Worm (Caenorhabditis elegans): ENCODE measurements around the gene C53A5.13.

DNA sequence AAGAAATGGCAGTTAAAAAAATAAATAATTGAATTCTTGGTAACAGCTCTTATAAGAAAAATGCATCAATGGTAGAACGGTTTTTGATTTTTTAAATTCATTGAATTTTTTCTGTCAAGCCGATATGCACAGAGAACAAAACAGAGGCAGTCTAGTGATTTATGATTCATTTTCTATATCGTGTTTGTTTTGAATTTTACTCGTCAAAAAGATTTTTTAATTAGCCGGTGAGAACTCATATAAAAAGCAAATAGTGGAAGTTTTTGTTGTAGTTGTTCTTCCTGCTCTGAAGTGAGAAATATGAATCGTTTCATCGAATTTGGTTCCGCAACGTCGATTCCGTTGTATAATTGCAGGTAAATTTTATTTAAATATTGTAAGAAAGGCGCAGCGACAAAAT, 12.6 kb downstream of the C53A5.13 start, which contains the start of gene srt-32:
- TF ChIP-seq snpc-4 (tag; optimal IDR thresholded peaks at IDR 0.05), result no peak
- no peak for TF ChIP-seq elt-1 (tag; optimal IDR thresholded peaks at IDR 0.05; ENCODE audit: borderline replicate concordance, insufficient read depth)
- TF ChIP-seq ztf-11 (tag; optimal IDR thresholded peaks at IDR 0.05), result no peak
- TF ChIP-seq lin-13 (tag; optimal IDR thresholded peaks at IDR 0.05), result no peak
- TF ChIP-seq nhr-237 (tag; optimal IDR thresholded peaks at IDR 0.05), result no peak
- TF ChIP-seq lsy-2 (tag; optimal IDR thresholded peaks at IDR 0.05), result no peak
- TF ChIP-seq unc-62 (GFP tag; optimal IDR thresholded peaks at IDR 0.05), result no peak
- no peak for TF ChIP-seq mab-5 (tag; optimal IDR thresholded peaks at IDR 0.05)
